Worm (Caenorhabditis elegans) whole organism, L4 larva: ENCODE measurements around the gene F09C12.2.
A peak's percentile ranks its signal among the peaks of the same experiment; 100 is the strongest.

Experiments
- D1046.2 ChIP-seq: fragments of 200-800 bp; sonication (Bioruptor generic); IDR thresholded peaks from 2 replicates; pipeline ENCODE4 v1.3.6; 2022; ENCODE audit warnings: missing genetic modification characterization, missing compliant biosample characterization
- F10B5.3 ChIP-seq: sonication (generic microtip); optimal IDR thresholded peaks from 2 replicates; lab custom pipeline; 2016; ENCODE audit warnings: mild to moderate bottlenecking, missing genetic modification characterization, missing compliant biosample characterization
- F26F4.8 ChIP-seq: fragments of 200-800 bp; sonication (Bioruptor generic); conservative IDR thresholded peaks from 2 replicates; pipeline ENCODE4 v1.3.6; 2022; ENCODE audit warnings: missing genetic modification characterization, missing compliant biosample characterization
- R02D3.7 ChIP-seq: fragments of 150-350 bp; sonication (generic microtip); optimal IDR thresholded peaks from 3 replicates; lab custom pipeline; 2014; ENCODE audit warnings: missing biosample characterization, missing genetic modification characterization
- Y105C5A.15 ChIP-seq: fragments of 200-800 bp; sonication (Bioruptor generic); IDR thresholded peaks from 2 replicates; pipeline ENCODE4 v1.3.6; 2022; ENCODE audit warnings: missing genetic modification characterization, missing compliant biosample characterization
- Y48G9A.11 ChIP-seq: fragments of 200-800 bp; sonication (Bioruptor generic); IDR thresholded peaks from 2 replicates; pipeline ENCODE4 v1.3.6; 2022; ENCODE audit warnings: missing genetic modification reagents, missing genetic modification characterization, missing compliant biosample characterization
- Y75B8A.6 ChIP-seq: fragments of 200-800 bp; sonication (Bioruptor generic); IDR thresholded peaks from 2 replicates; pipeline ENCODE4 v1.3.6; 2022; ENCODE audit warnings: missing genetic modification reagents, missing genetic modification characterization, missing compliant biosample characterization
- ZK337.2 ChIP-seq: fragments of 200-800 bp; sonication (Bioruptor generic); IDR thresholded peaks from 2 replicates; pipeline ENCODE4 v1.3.6; 2022; ENCODE audit warnings: missing genetic modification reagents, missing genetic modification characterization, missing compliant biosample characterization
- aha-1 ChIP-seq: fragments of 150-350 bp; peaks from one replicate; lab custom pipeline; 2014; ENCODE audit warnings: missing biosample characterization, missing genetic modification characterization
- arid-1 ChIP-seq: fragments of 200-800 bp; sonication (Bioruptor generic); conservative IDR thresholded peaks from 2 replicates; pipeline ENCODE4 v1.3.6; 2022; ENCODE audit warnings: missing genetic modification reagents, missing genetic modification characterization, missing compliant biosample characterization
- attf-4 ChIP-seq: sonication (generic microtip); optimal IDR thresholded peaks from 3 replicates; lab custom pipeline; 2017; ENCODE audit warnings: missing biosample characterization, missing genetic modification characterization
- ceh-32 ChIP-seq: sonication (generic microtip); optimal IDR thresholded peaks from 2 replicates; lab custom pipeline; 2016; ENCODE audit warnings: mild to moderate bottlenecking, missing genetic modification characterization, missing compliant biosample characterization; ENCODE audit not compliant: poor library complexity
- ceh-62 ChIP-seq: sonication (generic microtip); optimal IDR thresholded peaks from 2 replicates; lab custom pipeline; 2017; ENCODE audit warnings: missing biosample characterization, missing genetic modification characterization
- ceh-82 ChIP-seq: sonication (generic microtip); optimal IDR thresholded peaks from 2 replicates; lab custom pipeline; 2017; ENCODE audit warnings: missing biosample characterization, missing genetic modification characterization
- ces-1 ChIP-seq: fragments of 150-350 bp; sonication (generic microtip); optimal IDR thresholded peaks from 4 replicates; lab custom pipeline; 2014; ENCODE audit warnings: missing biosample characterization, missing genetic modification reagents, missing genetic modification characterization
- cey-2 ChIP-seq: sonication (generic microtip); optimal IDR thresholded peaks from 3 replicates; lab custom pipeline; 2017; ENCODE audit warnings: missing genetic modification characterization, mild to moderate bottlenecking, missing compliant biosample characterization, antibody characterized with exemption, borderline replicate concordance; ENCODE audit not compliant: insufficient read depth
- ctbp-1 ChIP-seq: fragments of 200-800 bp; sonication (Bioruptor generic); IDR thresholded peaks from 2 replicates; pipeline ENCODE4 v1.3.6; 2022; ENCODE audit warnings: missing genetic modification reagents, missing genetic modification characterization, missing compliant biosample characterization
- daf-12 ChIP-seq: fragments of 150-350 bp; optimal IDR thresholded peaks from 2 replicates; lab custom pipeline; 2014; ENCODE audit warnings: missing biosample characterization, missing genetic modification reagents, missing genetic modification characterization
- daf-8 ChIP-seq: fragments of 200-800 bp; sonication (Bioruptor generic); IDR thresholded peaks from 2 replicates; pipeline ENCODE4 v1.3.6; 2022; ENCODE audit warnings: missing genetic modification characterization, missing compliant biosample characterization
- dmd-9 ChIP-seq: fragments of 200-800 bp; sonication (Bioruptor generic); IDR thresholded peaks from 2 replicates; pipeline ENCODE4 v1.3.6; 2022; ENCODE audit warnings: missing genetic modification reagents, missing genetic modification characterization, missing compliant biosample characterization
- dpl-1 ChIP-seq: fragments of 150-350 bp; optimal IDR thresholded peaks from 2 replicates; lab custom pipeline; 2014; ENCODE audit warnings: missing biosample characterization, missing genetic modification reagents, missing genetic modification characterization
- egl-27 ChIP-seq: sonication (generic microtip); optimal IDR thresholded peaks from 3 replicates; lab custom pipeline; 2017; ENCODE audit warnings: missing biosample characterization, missing genetic modification reagents, missing genetic modification characterization
- fkh-10 ChIP-seq: fragments of 150-350 bp; optimal IDR thresholded peaks from 2 replicates; lab custom pipeline; 2014; ENCODE audit warnings: missing biosample characterization, missing genetic modification reagents, missing genetic modification characterization
- hif-1 ChIP-seq, 2 experiments: sonication (generic microtip); optimal IDR thresholded peaks; 2 replicates each; lab custom pipeline; 2016 to 2017; ENCODE audit warnings: missing compliant biosample characterization in 2 of 2, missing genetic modification characterization in 2 of 2, missing genetic modification reagents in 2 of 2, missing genotype in 2 of 2, mild to moderate bottlenecking in 1 of 2
- hlh-11 ChIP-seq: fragments of 200-800 bp; sonication (Bioruptor generic); optimal IDR thresholded peaks from 2 replicates; lab custom pipeline; 2018; ENCODE audit warnings: mild to moderate bottlenecking, missing genetic modification characterization, missing compliant biosample characterization
- lin-1 ChIP-seq: fragments of 200-800 bp; sonication (Bioruptor generic); IDR thresholded peaks from 2 replicates; pipeline ENCODE4 v1.3.6; 2022; ENCODE audit warnings: missing genetic modification reagents, missing genetic modification characterization, missing compliant biosample characterization
- lin-15B ChIP-seq: fragments of 150-350 bp; sonication (generic microtip); optimal IDR thresholded peaks from 3 replicates; lab custom pipeline; 2014; ENCODE audit warnings: missing biosample characterization, missing genetic modification characterization
- lin-39 ChIP-seq: fragments of 150-350 bp; optimal IDR thresholded peaks from 2 replicates; lab custom pipeline; 2014; ENCODE audit warnings: missing biosample characterization, missing genetic modification reagents, missing genetic modification characterization
- lsy-2 ChIP-seq, 2 experiments: fragments of 150-350 bp in 1 of 2; sonication (generic microtip) in 1 of 2; optimal IDR thresholded peaks; 2 replicates each; lab custom pipeline; 2014 to 2017; ENCODE audit warnings: missing biosample characterization in 2 of 2, missing genetic modification characterization in 2 of 2
- mep-1 ChIP-seq: fragments of 150-350 bp; sonication (generic microtip); optimal IDR thresholded peaks from 3 replicates; lab custom pipeline; 2014; ENCODE audit warnings: missing biosample characterization, missing genetic modification characterization
- mes-2 ChIP-seq: sonication (generic microtip); optimal IDR thresholded peaks from 2 replicates; lab custom pipeline; 2016; ENCODE audit warnings: missing genotype, mild to moderate bottlenecking, missing genetic modification characterization, missing compliant biosample characterization; ENCODE audit not compliant: poor library complexity, severe bottlenecking
- mxl-2 ChIP-seq: fragments of 200-800 bp; sonication (Bioruptor generic); conservative IDR thresholded peaks from 2 replicates; pipeline ENCODE4 v1.3.6; 2022; ENCODE audit warnings: missing genetic modification reagents, missing genetic modification characterization, missing compliant biosample characterization
- mxl-3 ChIP-seq: fragments of 200-800 bp; sonication (Bioruptor generic); optimal IDR thresholded peaks from 2 replicates; lab custom pipeline; 2018; ENCODE audit warnings: mild to moderate bottlenecking, missing genetic modification characterization, missing compliant biosample characterization
- nhr-11 ChIP-seq: fragments of 150-350 bp; optimal IDR thresholded peaks from 2 replicates; lab custom pipeline; 2014; ENCODE audit warnings: missing biosample characterization, missing genetic modification characterization
- nhr-111 ChIP-seq: fragments of 200-800 bp; sonication (Bioruptor generic); optimal IDR thresholded peaks from 2 replicates; lab custom pipeline; 2018; ENCODE audit warnings: mild to moderate bottlenecking, missing genetic modification characterization, missing compliant biosample characterization
- nhr-25 ChIP-seq: sonication (generic microtip); optimal IDR thresholded peaks from 2 replicates; lab custom pipeline; 2017; ENCODE audit warnings: missing genetic modification characterization, mild to moderate bottlenecking, missing compliant biosample characterization, antibody characterized with exemption, moderate library complexity, borderline replicate concordance; ENCODE audit not compliant: insufficient read depth
- nhr-42 ChIP-seq: fragments of 200-800 bp; sonication (Bioruptor generic); IDR thresholded peaks from 2 replicates; pipeline ENCODE4 v1.3.6; 2022; ENCODE audit warnings: missing genetic modification characterization, missing compliant biosample characterization
- nhr-77 ChIP-seq: fragments of 150-350 bp; optimal IDR thresholded peaks from 2 replicates; lab custom pipeline; 2014; ENCODE audit warnings: missing biosample characterization, missing genetic modification characterization
- php-3 ChIP-seq: fragments of 200-800 bp; sonication (Bioruptor generic); IDR thresholded peaks from 2 replicates; pipeline ENCODE4 v1.3.6; 2022; ENCODE audit warnings: missing genetic modification reagents, missing genetic modification characterization, missing compliant biosample characterization
- pqm-1 ChIP-seq: sonication (generic microtip); optimal IDR thresholded peaks from 2 replicates; lab custom pipeline; 2017; ENCODE audit warnings: missing biosample characterization, missing genetic modification characterization
- saeg-2 ChIP-seq: fragments of 200-800 bp; sonication (Bioruptor generic); IDR thresholded peaks from 2 replicates; pipeline ENCODE4 v1.3.6; 2022; ENCODE audit warnings: missing genetic modification reagents, missing genetic modification characterization, missing compliant biosample characterization
- snpc-4 ChIP-seq: fragments of 150-350 bp; optimal IDR thresholded peaks from 2 replicates; lab custom pipeline; 2014; ENCODE audit warnings: missing biosample characterization, missing genetic modification characterization
- tag-97 ChIP-seq: fragments of 200-800 bp; sonication (Bioruptor generic); IDR thresholded peaks from 2 replicates; pipeline ENCODE4 v1.3.6; 2022; ENCODE audit warnings: missing genetic modification characterization, missing compliant biosample characterization
- tra-1 ChIP-seq: fragments of 200-800 bp; sonication (Bioruptor generic); IDR thresholded peaks from 2 replicates; pipeline ENCODE4 v1.3.6; 2022; ENCODE audit warnings: missing genetic modification reagents, missing genetic modification characterization, missing compliant biosample characterization
- unc-130 ChIP-seq: sonication (generic microtip); optimal IDR thresholded peaks from 2 replicates; lab custom pipeline; 2016; ENCODE audit warnings: missing genetic modification reagents, missing genetic modification characterization, missing compliant biosample characterization
- unc-39 ChIP-seq: sonication (generic microtip); optimal IDR thresholded peaks from 2 replicates; lab custom pipeline; 2017; ENCODE audit warnings: missing biosample characterization, missing genetic modification characterization
- vab-7 ChIP-seq: fragments of 200-800 bp; sonication (Bioruptor generic); IDR thresholded peaks from 2 replicates; pipeline ENCODE4 v1.3.6; 2022; ENCODE audit warnings: missing genetic modification reagents, missing genetic modification characterization, missing compliant biosample characterization
- zag-1 ChIP-seq: fragments of 150-350 bp; optimal IDR thresholded peaks from 2 replicates; lab custom pipeline; 2014; ENCODE audit warnings: missing biosample characterization, missing genetic modification characterization
- zfp-2 ChIP-seq: sonication (generic microtip); optimal IDR thresholded peaks from 2 replicates; lab custom pipeline; 2016; ENCODE audit warnings: mild to moderate bottlenecking, missing genetic modification characterization, missing compliant biosample characterization
- zfp-3 ChIP-seq: fragments of 200-800 bp; sonication (Bioruptor generic); conservative IDR thresholded peaks from 2 replicates; pipeline ENCODE4 v1.3.6; 2022; ENCODE audit warnings: missing genetic modification reagents, missing genetic modification characterization, missing compliant biosample characterization
- zip-11 ChIP-seq: fragments of 200-800 bp; sonication (Bioruptor generic); IDR thresholded peaks from 2 replicates; pipeline ENCODE4 v1.3.6; 2022; ENCODE audit warnings: missing genetic modification characterization, missing compliant biosample characterization

F09C12.2 gene

ce11 chrII:5141945-5142514 lies 32.2 kb downstream of the F09C12.2 start, which contains the start of gene nas-29 (continued):
- TF ChIP-seq attf-4 = no peak
- no peak for TF ChIP-seq ces-1 (GFP tag; lab: Kevin White, UChicago)
- no peak for TF ChIP-seq lin-39 (tag; lab: Kevin White, UChicago)
- TF ChIP-seq unc-130 (GFP tag; lab: Kevin White, UChicago) = no peak
- TF ChIP-seq ceh-32 = no peak
- TF ChIP-seq unc-39 (tag; lab: Kevin White, UChicago) = no peak
- no peak for TF ChIP-seq Y75B8A.6
- TF ChIP-seq Y48G9A.11 (GFP tag; lab: Robert Waterston, UW) = no peak
- TF ChIP-seq mes-2 (tag; lab: Kevin White, UChicago) = no peak
- TF ChIP-seq daf-12 (tag; lab: Kevin White, UChicago) = no peak
- TF ChIP-seq php-3 (GFP tag; lab: Robert Waterston, UW) = no peak
- peak; percentile 76 for TF ChIP-seq nhr-77 (tag; lab: Kevin White, UChicago)
- no peak for TF ChIP-seq daf-8 (GFP tag; lab: Robert Waterston, UW)
- no peak for TF ChIP-seq ZK337.2 (GFP tag; lab: Robert Waterston, UW)
- no peak for TF ChIP-seq Y105C5A.15 (GFP tag; lab: Robert Waterston, UW)
- no peak for TF ChIP-seq hif-1 (tag; optimal IDR thresholded peaks at IDR 0.05; lab: Kevin White, UChicago)
- no peak for TF ChIP-seq hlh-11 (tag; lab: Kevin White, UChicago)
- TF ChIP-seq nhr-111 (GFP tag; lab: Kevin White, UChicago) = no peak
- TF ChIP-seq tag-97 = no peak
- TF ChIP-seq zag-1 (tag; lab: Kevin White, UChicago) = no peak
- TF ChIP-seq lin-1 = 0 out of 2 replicates have a peak, but pooled peaks have one; percentile 28
- TF ChIP-seq lsy-2 (tag; optimal IDR thresholded peaks at IDR 0.05; lab: Kevin White, UChicago) = no peak
- no peak for TF ChIP-seq arid-1 (GFP tag; lab: Robert Waterston, UW)
- TF ChIP-seq dmd-9 (GFP tag; lab: Robert Waterston, UW) = no peak
- TF ChIP-seq egl-27 (tag; lab: Kevin White, UChicago) = no peak
- no peak for TF ChIP-seq nhr-11 (tag; lab: Kevin White, UChicago)
- no peak for TF ChIP-seq cey-2
- TF ChIP-seq D1046.2 (GFP tag; lab: Robert Waterston, UW) = no peak
- no peak for TF ChIP-seq mep-1 (tag; lab: Kevin White, UChicago)
- peak; percentile 81 for TF ChIP-seq pqm-1 (tag; lab: Kevin White, UChicago)
- TF ChIP-seq aha-1 = peak; percentile 95
- no peak for TF ChIP-seq ceh-82 (tag; lab: Kevin White, UChicago)
- TF ChIP-seq zfp-3 (GFP tag; lab: Robert Waterston, UW) = no peak
- no peak for TF ChIP-seq zfp-2 (tag; lab: Kevin White, UChicago)
- no peak for TF ChIP-seq nhr-25 (tag; lab: Kevin White, UChicago)
- no peak for TF ChIP-seq nhr-42 (GFP tag; lab: Robert Waterston, UW)
- no peak for TF ChIP-seq fkh-10 (GFP tag; lab: Kevin White, UChicago)
- TF ChIP-seq mxl-2 (GFP tag; lab: Robert Waterston, UW) = no peak
- no peak for TF ChIP-seq ceh-62 (tag; lab: Kevin White, UChicago)
- no peak for TF ChIP-seq saeg-2 (GFP tag; lab: Robert Waterston, UW)
- no peak for TF ChIP-seq ctbp-1 (GFP tag; lab: Robert Waterston, UW)
- no peak for TF ChIP-seq F10B5.3
- TF ChIP-seq lin-15B = no peak
- no peak for TF ChIP-seq snpc-4 (tag; lab: Kevin White, UChicago)
- no peak for TF ChIP-seq zip-11 (GFP tag; lab: Robert Waterston, UW)
- TF ChIP-seq R02D3.7 (tag; lab: Kevin White, UChicago) = no peak
- no peak for TF ChIP-seq dpl-1 (GFP tag; lab: Kevin White, UChicago)
- TF ChIP-seq tra-1 (GFP tag; lab: Robert Waterston, UW) = no peak
- TF ChIP-seq F26F4.8 = no peak
- peak; percentile 93 for TF ChIP-seq mxl-3 (GFP tag; lab: Kevin White, UChicago)
- no peak for TF ChIP-seq vab-7 (GFP tag; lab: Robert Waterston, UW)
